Worm (Caenorhabditis elegans) whole organism, young adult: ENCODE results near the gene W06D11.1.

Source experiments
- B0261.1 ChIP-seq: sonication (generic microtip); optimal IDR thresholded peaks from 2 replicates; lab custom pipeline; 2016; ENCODE audit warnings: mild to moderate bottlenecking, missing genetic modification characterization, moderate library complexity, missing compliant biosample characterization
- C17E4.6 ChIP-seq: fragments of 200-800 bp; sonication (Bioruptor generic); IDR thresholded peaks from 2 replicates; pipeline ENCODE4 v1.3.6; 2022; ENCODE audit warnings: missing genetic modification reagents, missing genetic modification characterization, missing compliant biosample characterization
- D2030.7 ChIP-seq: fragments of 200-800 bp; sonication (Bioruptor generic); IDR thresholded peaks from 2 replicates; pipeline ENCODE4 v1.3.6; 2022; ENCODE audit warnings: missing genetic modification reagents, missing genetic modification characterization, missing compliant biosample characterization
- F10E7.11 ChIP-seq: sonication (generic microtip); optimal IDR thresholded peaks from 2 replicates; lab custom pipeline; 2017; ENCODE audit warnings: mild to moderate bottlenecking, missing genetic modification characterization, moderate library complexity, missing compliant biosample characterization
- F22D6.2 ChIP-seq: sonication (generic microtip); optimal IDR thresholded peaks from 2 replicates; lab custom pipeline; 2016; ENCODE audit warnings: mild to moderate bottlenecking, missing genetic modification characterization, missing compliant biosample characterization
- F33H1.4 ChIP-seq: fragments of 200-800 bp; sonication (Bioruptor generic); IDR thresholded peaks from 2 replicates; pipeline ENCODE4 v1.3.6; 2022; ENCODE audit warnings: missing genetic modification reagents, missing genetic modification characterization, missing compliant biosample characterization
- F37B4.10 ChIP-seq: fragments of 200-800 bp; sonication (Bioruptor generic); IDR thresholded peaks from 2 replicates; pipeline ENCODE4 v1.3.6; 2022; ENCODE audit warnings: missing genetic modification characterization, missing compliant biosample characterization
- F39B2.1 ChIP-seq: fragments of 200-800 bp; sonication (Bioruptor generic); IDR thresholded peaks from 2 replicates; pipeline ENCODE4 v1.3.6; 2022; ENCODE audit warnings: missing genetic modification reagents, missing genetic modification characterization, missing compliant biosample characterization
- F57A8.1 ChIP-seq: fragments of 200-800 bp; sonication (Bioruptor generic); optimal IDR thresholded peaks from 2 replicates; lab custom pipeline; 2018; ENCODE audit warnings: mild to moderate bottlenecking, missing genetic modification characterization, moderate library complexity, missing compliant biosample characterization
- K12H6.12 ChIP-seq: fragments of 200-800 bp; sonication (Bioruptor generic); optimal IDR thresholded peaks from 2 replicates; lab custom pipeline; 2018; ENCODE audit warnings: mild to moderate bottlenecking, missing genetic modification characterization, missing compliant biosample characterization
- T26A5.8 ChIP-seq: sonication (generic microtip); optimal IDR thresholded peaks from 2 replicates; lab custom pipeline; 2016; ENCODE audit warnings: missing genetic modification characterization, missing compliant biosample characterization
- Y53F4B.3 ChIP-seq: fragments of 200-800 bp; sonication (Bioruptor generic); IDR thresholded peaks from 2 replicates; pipeline ENCODE4 v1.3.6; 2022; ENCODE audit warnings: missing genetic modification reagents, missing genetic modification characterization, missing compliant biosample characterization
- Y53G8AR.9 ChIP-seq: fragments of 200-800 bp; sonication (Bioruptor generic); conservative IDR thresholded peaks from 2 replicates; pipeline ENCODE4 v1.3.6; 2022; ENCODE audit warnings: missing genetic modification reagents, missing genetic modification characterization, missing compliant biosample characterization
- Y67H2A.10 ChIP-seq: fragments of 200-800 bp; sonication (Bioruptor generic); conservative IDR thresholded peaks from 2 replicates; pipeline ENCODE4 v1.3.6; 2022; ENCODE audit warnings: missing genetic modification reagents, missing genetic modification characterization, missing compliant biosample characterization
- Y79H2A.3 ChIP-seq: fragments of 200-800 bp; sonication (Bioruptor generic); conservative IDR thresholded peaks from 2 replicates; pipeline ENCODE4 v1.3.6; 2022; ENCODE audit warnings: missing genetic modification reagents, missing genetic modification characterization, missing compliant biosample characterization
- Y95B8A.8 ChIP-seq: fragments of 200-800 bp; sonication (Bioruptor generic); IDR thresholded peaks from 2 replicates; pipeline ENCODE4 v1.3.6; 2022; ENCODE audit warnings: missing genetic modification reagents, missing genetic modification characterization, missing compliant biosample characterization
- akir-1 ChIP-seq: fragments of 200-800 bp; sonication (Bioruptor generic); optimal IDR thresholded peaks from 2 replicates; lab custom pipeline; 2018; ENCODE audit warnings: mild to moderate bottlenecking, missing genetic modification characterization, moderate library complexity, missing compliant biosample characterization
- aptf-2 ChIP-seq: fragments of 200-800 bp; sonication (Bioruptor generic); conservative IDR thresholded peaks from 2 replicates; pipeline ENCODE4 v1.3.6; 2022; ENCODE audit warnings: missing genetic modification reagents, missing genetic modification characterization, missing compliant biosample characterization
- aptf-3 ChIP-seq: fragments of 200-800 bp; sonication (Bioruptor generic); IDR thresholded peaks from 2 replicates; pipeline ENCODE4 v1.3.6; 2022; ENCODE audit warnings: missing genetic modification characterization, missing compliant biosample characterization
- atf-7 ChIP-seq: sonication (generic microtip); optimal IDR thresholded peaks from 2 replicates; lab custom pipeline; 2017; ENCODE audit warnings: mild to moderate bottlenecking, missing genetic modification characterization, missing compliant biosample characterization
- attf-5 ChIP-seq: fragments of 200-800 bp; sonication (Bioruptor generic); optimal IDR thresholded peaks from 2 replicates; lab custom pipeline; 2018; ENCODE audit warnings: mild to moderate bottlenecking, missing genetic modification characterization, missing compliant biosample characterization
- ccch-3 ChIP-seq: fragments of 200-800 bp; sonication (Bioruptor generic); optimal IDR thresholded peaks from 2 replicates; lab custom pipeline; 2018; ENCODE audit warnings: mild to moderate bottlenecking, missing genetic modification characterization, missing compliant biosample characterization
- ceh-100 ChIP-seq: fragments of 200-800 bp; sonication (Bioruptor generic); IDR thresholded peaks from 2 replicates; pipeline ENCODE4 v1.3.6; 2022; ENCODE audit warnings: missing genetic modification reagents, missing genetic modification characterization, missing compliant biosample characterization
- ceh-91 ChIP-seq: fragments of 200-800 bp; sonication (Bioruptor generic); IDR thresholded peaks from 2 replicates; pipeline ENCODE4 v1.3.6; 2022; ENCODE audit warnings: missing genetic modification reagents, missing genetic modification characterization, missing compliant biosample characterization
- chd-7 ChIP-seq: sonication (generic microtip); optimal IDR thresholded peaks from 2 replicates; lab custom pipeline; 2016; ENCODE audit warnings: mild to moderate bottlenecking, missing genetic modification characterization, moderate library complexity, missing compliant biosample characterization
- die-1 ChIP-seq: sonication (generic microtip); optimal IDR thresholded peaks from 2 replicates; lab custom pipeline; 2016; ENCODE audit warnings: missing genotype, mild to moderate bottlenecking, missing genetic modification characterization, missing compliant biosample characterization
- dox-1 ChIP-seq: fragments of 200-800 bp; sonication (Bioruptor generic); IDR thresholded peaks from 2 replicates; pipeline ENCODE4 v1.3.6; 2022; ENCODE audit warnings: missing genetic modification reagents, missing genetic modification characterization, missing compliant biosample characterization
- dpl-1 ChIP-seq: fragments of 150-350 bp; optimal IDR thresholded peaks from 2 replicates; lab custom pipeline; 2014; ENCODE audit warnings: missing biosample characterization, missing genetic modification reagents, missing genetic modification characterization
- efl-1 ChIP-seq: fragments of 150-350 bp; optimal IDR thresholded peaks from 2 replicates; lab custom pipeline; 2014; ENCODE audit warnings: missing biosample characterization, missing genetic modification reagents, missing genetic modification characterization
- egl-18 ChIP-seq: fragments of 200-800 bp; sonication (Bioruptor generic); IDR thresholded peaks from 2 replicates; pipeline ENCODE4 v1.3.6; 2022; ENCODE audit warnings: missing genetic modification reagents, missing genetic modification characterization, missing compliant biosample characterization
- egrh-3 ChIP-seq: fragments of 200-800 bp; sonication (Bioruptor generic); IDR thresholded peaks from 2 replicates; pipeline ENCODE4 v1.3.6; 2022; ENCODE audit warnings: missing genetic modification reagents, missing genetic modification characterization, missing compliant biosample characterization
- hlh-26 ChIP-seq: fragments of 200-800 bp; sonication (Bioruptor generic); conservative IDR thresholded peaks from 2 replicates; pipeline ENCODE4 v1.3.6; 2022; ENCODE audit warnings: missing genetic modification reagents, missing genetic modification characterization, missing compliant biosample characterization
- hmg-1.2 ChIP-seq: fragments of 200-800 bp; sonication (Bioruptor generic); IDR thresholded peaks from 2 replicates; pipeline ENCODE4 v1.3.6; 2022; ENCODE audit warnings: missing genetic modification reagents, missing genetic modification characterization, missing compliant biosample characterization
- lag-1 ChIP-seq: fragments of 200-800 bp; sonication (Bioruptor generic); IDR thresholded peaks from 2 replicates; pipeline ENCODE4 v1.3.6; 2022; ENCODE audit warnings: missing genetic modification reagents, missing genetic modification characterization, missing compliant biosample characterization
- let-607 ChIP-seq, 2 experiments: fragments of 200-800 bp in 1 of 2; sonication (Bioruptor generic) in 1 of 2; sonication (generic microtip) in 1 of 2; optimal IDR thresholded peaks; 2 replicates each; lab custom pipeline; 2016 to 2018; ENCODE audit warnings: mild to moderate bottlenecking in 2 of 2, missing compliant biosample characterization in 2 of 2, missing genetic modification characterization in 2 of 2, moderate library complexity in 2 of 2, missing genotype in 1 of 2
- lin-40 ChIP-seq: sonication (generic microtip); optimal IDR thresholded peaks from 2 replicates; lab custom pipeline; 2016; ENCODE audit warnings: missing genetic modification characterization, mild to moderate bottlenecking, missing compliant biosample characterization, missing genotype, missing genetic modification reagents
- lir-1 ChIP-seq: fragments of 200-800 bp; sonication (Bioruptor generic); conservative IDR thresholded peaks from 2 replicates; pipeline ENCODE4 v1.3.6; 2022; ENCODE audit warnings: missing genetic modification reagents, missing genetic modification characterization, missing compliant biosample characterization
- madf-3 ChIP-seq: fragments of 200-800 bp; sonication (Bioruptor generic); IDR thresholded peaks from 2 replicates; pipeline ENCODE4 v1.3.6; 2022; ENCODE audit warnings: missing genetic modification reagents, missing genetic modification characterization, missing compliant biosample characterization
- mes-4 ChIP-seq: sonication (generic microtip); optimal IDR thresholded peaks from 2 replicates; lab custom pipeline; 2016; ENCODE audit warnings: missing genotype, missing genetic modification characterization, missing compliant biosample characterization
- nfyb-1 ChIP-seq: fragments of 200-800 bp; sonication (Bioruptor generic); IDR thresholded peaks from 2 replicates; pipeline ENCODE4 v1.3.6; 2022; ENCODE audit warnings: missing genetic modification reagents, missing genetic modification characterization, missing compliant biosample characterization
- pha-4 ChIP-seq: fragments of 150-350 bp; sonication (generic microtip); optimal IDR thresholded peaks from 2 replicates; lab custom pipeline; 2014; ENCODE audit warnings: missing biosample characterization, missing genetic modification reagents, missing genetic modification characterization
- rcor-1 ChIP-seq: fragments of 200-800 bp; sonication (Bioruptor generic); IDR thresholded peaks from 2 replicates; pipeline ENCODE4 v1.3.6; 2022; ENCODE audit warnings: missing genetic modification reagents, missing genetic modification characterization, missing compliant biosample characterization
- rec-8 ChIP-seq, 2 experiments: sonication (generic microtip); optimal IDR thresholded peaks; 2 replicates each; lab custom pipeline; 2016; ENCODE audit warnings: mild to moderate bottlenecking in 2 of 2, missing genetic modification characterization in 2 of 2, missing genetic modification reagents in 2 of 2, missing genotype in 2 of 2, missing biosample characterization in 1 of 2, missing compliant biosample characterization in 1 of 2, moderate library complexity in 1 of 2
- repo-1 ChIP-seq: sonication (generic microtip); optimal IDR thresholded peaks from 2 replicates; lab custom pipeline; 2017; ENCODE audit warnings: mild to moderate bottlenecking, missing genetic modification characterization, missing compliant biosample characterization
- sea-2 ChIP-seq: fragments of 200-800 bp; sonication (Bioruptor generic); IDR thresholded peaks from 2 replicates; pipeline ENCODE4 v1.3.6; 2022; ENCODE audit warnings: missing genetic modification characterization, missing compliant biosample characterization
- unc-130 ChIP-seq: sonication (generic microtip); optimal IDR thresholded peaks from 2 replicates; lab custom pipeline; 2016; ENCODE audit warnings: missing genetic modification reagents, missing genetic modification characterization, missing compliant biosample characterization
- unc-62 ChIP-seq: fragments of 150-350 bp; optimal IDR thresholded peaks from 2 replicates; lab custom pipeline; 2014; ENCODE audit warnings: missing biosample characterization, missing genetic modification reagents, missing genetic modification characterization
- zim-3 ChIP-seq: sonication (generic microtip); optimal IDR thresholded peaks from 2 replicates; lab custom pipeline; 2017; ENCODE audit warnings: mild to moderate bottlenecking, missing genetic modification characterization, moderate library complexity, missing compliant biosample characterization

The W06D11.1 gene

DNA sequence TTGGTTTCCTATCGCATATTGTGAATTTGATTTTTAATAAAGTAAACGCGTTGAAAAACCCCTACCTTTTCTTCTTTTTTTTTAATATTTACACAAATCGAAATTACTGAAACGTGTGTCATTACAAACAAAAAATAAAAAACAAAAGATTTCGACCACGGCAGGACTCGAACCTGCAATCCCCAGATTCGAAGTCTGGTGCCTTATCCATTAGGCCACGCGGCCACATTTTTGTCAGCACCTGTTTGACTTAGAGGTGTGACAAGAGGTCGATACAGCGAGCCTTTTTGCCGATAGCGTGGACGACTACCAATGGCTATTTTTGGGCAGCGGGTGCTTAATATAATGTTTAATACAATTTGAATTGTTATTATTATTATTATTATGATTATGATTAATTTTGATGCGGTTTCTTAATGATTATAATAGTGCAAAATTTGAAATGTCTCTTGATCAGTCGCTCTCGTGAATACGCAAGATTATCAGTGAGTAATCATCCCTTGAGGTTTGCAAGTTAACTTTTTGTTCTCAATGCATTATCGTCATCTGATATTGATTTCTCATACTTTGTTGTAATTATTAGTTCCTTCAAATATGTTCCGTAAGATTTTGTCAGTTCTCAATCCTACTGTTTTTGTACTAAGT is 43.6 kb downstream of the W06D11.1 start, which contains the start of gene srd-44 (continued):
- TF ChIP-seq mes-4: no peak
- TF ChIP-seq F37B4.10 (GFP tag; lab: Robert Waterston, UW): no peak
- TF ChIP-seq zim-3 (tag; lab: Kevin White, UChicago): no peak
- no peak for TF ChIP-seq ceh-91 (GFP tag; lab: Robert Waterston, UW)
- no peak for TF ChIP-seq F39B2.1 (GFP tag; lab: Robert Waterston, UW)
- TF ChIP-seq Y67H2A.10 (GFP tag; lab: Robert Waterston, UW): no peak
- TF ChIP-seq nfyb-1 (GFP tag; lab: Robert Waterston, UW): 0 out of 2 replicates have a peak, but pooled peaks have one; percentile 45
- TF ChIP-seq Y79H2A.3: no peak
- TF ChIP-seq die-1 (tag; lab: Kevin White, UChicago): peak; percentile 71
- TF ChIP-seq unc-62 (GFP tag; lab: Kevin White, UChicago): no peak
- no peak for TF ChIP-seq ccch-3 (GFP tag; lab: Kevin White, UChicago)
- TF ChIP-seq dox-1: no peak; the same call in 1 of the 2 replicates
- peak; percentile 93 for TF ChIP-seq B0261.1
- TF ChIP-seq ceh-100 (GFP tag; lab: Robert Waterston, UW): no peak
- no peak for TF ChIP-seq Y53F4B.3
- no peak for TF ChIP-seq lin-40 (tag; lab: Kevin White, UChicago)
- TF ChIP-seq F57A8.1: no peak
- TF ChIP-seq aptf-2 (GFP tag; lab: Robert Waterston, UW): no peak
- TF ChIP-seq rcor-1 (GFP tag; lab: Robert Waterston, UW): peak; percentile 62; the same call in 1 of the 2 replicates
- TF ChIP-seq chd-7 (tag; lab: Kevin White, UChicago): no peak
- no peak for TF ChIP-seq T26A5.8 (tag; lab: Kevin White, UChicago)
- no peak for TF ChIP-seq dpl-1
- no peak; the same call in 1 of the 2 replicates for TF ChIP-seq egrh-3 (GFP tag; lab: Robert Waterston, UW)
- no peak for TF ChIP-seq lag-1 (GFP tag; lab: Robert Waterston, UW)
- TF ChIP-seq K12H6.12 (tag; lab: Kevin White, UChicago): no peak
- TF ChIP-seq atf-7 (tag; lab: Kevin White, UChicago): no peak
- TF ChIP-seq aptf-3 (GFP tag; lab: Robert Waterston, UW): no peak
- TF ChIP-seq F10E7.11 (tag; lab: Kevin White, UChicago): no peak
- no peak for TF ChIP-seq pha-4 (tag; lab: Kevin White, UChicago)
- no peak for TF ChIP-seq F22D6.2 (tag; lab: Kevin White, UChicago)
- TF ChIP-seq repo-1 (tag; lab: Kevin White, UChicago): no peak
- no peak for TF ChIP-seq hlh-26 (GFP tag; lab: Robert Waterston, UW)
- no peak for TF ChIP-seq F33H1.4 (GFP tag; lab: Robert Waterston, UW)
- TF ChIP-seq hmg-1.2: no peak
- TF ChIP-seq Y53G8AR.9: no peak
- no peak for TF ChIP-seq Y95B8A.8
- no peak; the same call in 1 of the 2 replicates for TF ChIP-seq D2030.7
- TF ChIP-seq unc-130 (GFP tag; lab: Kevin White, UChicago): peak; percentile 18
- TF ChIP-seq rec-8 (tag; optimal IDR thresholded peaks at IDR 0.05; lab: Kevin White, UChicago): peak; percentile 42 to 56
- TF ChIP-seq akir-1 (GFP tag; lab: Kevin White, UChicago): no peak
- no peak for TF ChIP-seq attf-5 (GFP tag; lab: Kevin White, UChicago)
- no peak for TF ChIP-seq lir-1 (GFP tag; lab: Robert Waterston, UW)
- TF ChIP-seq egl-18: no peak
- no peak for TF ChIP-seq sea-2 (GFP tag; lab: Robert Waterston, UW)
- TF ChIP-seq C17E4.6 (GFP tag; lab: Robert Waterston, UW): no peak
- TF ChIP-seq efl-1: no peak
- no peak for TF ChIP-seq madf-3 (GFP tag; lab: Robert Waterston, UW)
- no peak for TF ChIP-seq let-607 (tag; optimal IDR thresholded peaks at IDR 0.05; lab: Kevin White, UChicago)
